Fruit fly (Drosophila melanogaster) whole organism, adult: ENCODE data around the gene Inx7.

Source experiments
- CG11617 ChIP-seq: fragments of 200-800 bp; sonication (Bioruptor generic); optimal IDR thresholded peaks from 2 replicates; lab custom pipeline; 2017; ENCODE audit warnings: mild to moderate bottlenecking, missing biosample characterization, missing genetic modification reagents, missing genetic modification characterization
- CG5204 ChIP-seq: fragments of 200-800 bp; sonication (Bioruptor generic); optimal IDR thresholded peaks from 2 replicates; lab custom pipeline; 2016; ENCODE audit warnings: missing biosample characterization, missing genetic modification characterization
- CG7045 ChIP-seq: fragments of 200-800 bp; sonication (Bioruptor generic); optimal IDR thresholded peaks from 2 replicates; lab custom pipeline; 2017; ENCODE audit warnings: missing biosample characterization, mild to moderate bottlenecking, missing genetic modification characterization
- Clk ChIP-seq: fragments of 200-800 bp; sonication (Bioruptor generic); optimal IDR thresholded peaks from 2 replicates; lab custom pipeline; 2017; ENCODE audit warnings: missing biosample characterization, missing genetic modification characterization
- Crg-1 ChIP-seq: fragments of 200-800 bp; sonication (Bioruptor generic); optimal IDR thresholded peaks from 2 replicates; lab custom pipeline; 2016; ENCODE audit warnings: missing biosample characterization, missing genetic modification characterization
- Hr96 ChIP-seq: fragments of 200-800 bp; sonication (Bioruptor generic); optimal IDR thresholded peaks from 2 replicates; lab custom pipeline; 2016; ENCODE audit warnings: missing biosample characterization, missing genetic modification characterization
- cic ChIP-seq: fragments of 200-800 bp; sonication (Bioruptor generic); optimal IDR thresholded peaks from 2 replicates; lab custom pipeline; 2017; ENCODE audit warnings: missing biosample characterization, mild to moderate bottlenecking, missing genetic modification characterization, moderate library complexity
- kay ChIP-seq: fragments of 200-800 bp; sonication (Bioruptor generic); peaks from one replicate; lab custom pipeline; 2016; ENCODE audit warnings: missing biosample characterization, missing genetic modification characterization, borderline replicate concordance
- pad ChIP-seq: fragments of 200-800 bp; sonication (Bioruptor generic); optimal IDR thresholded peaks from 3 replicates; lab custom pipeline; 2017; ENCODE audit warnings: missing biosample characterization, missing genetic modification characterization, mild to moderate bottlenecking, moderate library complexity, missing genetic modification reagents
- toe ChIP-seq: fragments of 200-800 bp; sonication (Bioruptor generic); optimal IDR thresholded peaks from 2 replicates; lab custom pipeline; 2016; ENCODE audit warnings: missing biosample characterization, missing genetic modification characterization

- TF ChIP-seq pad (peak; percentile 29), CG11617 (GFP tag; lab: Kevin White, UChicago) (no peak), Hr96 (GFP tag; lab: Kevin White, UChicago) (no peak), Clk (GFP tag; lab: Kevin White, UChicago) (no peak), toe (GFP tag; lab: Kevin White, UChicago) (no peak), cic (GFP tag; lab: Kevin White, UChicago) (no peak), kay (GFP tag; lab: Kevin White, UChicago) (no peak), CG7045 (GFP tag; lab: Kevin White, UChicago) (no peak), Crg-1 (GFP tag; lab: Kevin White, UChicago) (peak; percentile 13), CG5204 (no peak)
Observed at dm6 chrX:6985182-6985851, 8.1 kb downstream of the Inx7 start.
